Worm (Caenorhabditis elegans) whole organism, young adult: ENCODE data around the gene F52E10.4.

Experiments used
- B0019.2 ChIP-seq: fragments of 200-800 bp; sonication (Bioruptor generic); conservative IDR thresholded peaks from 2 replicates; pipeline ENCODE4 v1.3.6; 2022; ENCODE audit warnings: missing genetic modification reagents, missing genetic modification characterization, missing compliant biosample characterization
- B0035.1 ChIP-seq: sonication (generic microtip); optimal IDR thresholded peaks from 2 replicates; lab custom pipeline; 2016; ENCODE audit warnings: missing genetic modification characterization, mild to moderate bottlenecking, missing compliant biosample characterization, missing genotype, missing genetic modification reagents
- F22D6.2 ChIP-seq: sonication (generic microtip); optimal IDR thresholded peaks from 2 replicates; lab custom pipeline; 2016; ENCODE audit warnings: mild to moderate bottlenecking, missing genetic modification characterization, missing compliant biosample characterization
- F23B12.7 ChIP-seq: sonication (generic microtip); optimal IDR thresholded peaks from 2 replicates; lab custom pipeline; 2017; ENCODE audit warnings: missing genetic modification characterization, mild to moderate bottlenecking, missing compliant biosample characterization, antibody characterized with exemption, moderate library complexity; ENCODE audit not compliant: insufficient read depth
- F39B2.1 ChIP-seq: fragments of 200-800 bp; sonication (Bioruptor generic); IDR thresholded peaks from 2 replicates; pipeline ENCODE4 v1.3.6; 2022; ENCODE audit warnings: missing genetic modification reagents, missing genetic modification characterization, missing compliant biosample characterization
- F49E8.2 ChIP-seq: sonication (generic microtip); optimal IDR thresholded peaks from 3 replicates; lab custom pipeline; 2017; ENCODE audit warnings: missing genetic modification characterization, mild to moderate bottlenecking, missing compliant biosample characterization, antibody characterized with exemption, moderate library complexity; ENCODE audit not compliant: insufficient read depth
- F55B11.4 ChIP-seq: sonication (generic microtip); optimal IDR thresholded peaks from 2 replicates; lab custom pipeline; 2016; ENCODE audit warnings: missing compliant biosample characterization, missing genetic modification characterization, borderline replicate concordance; ENCODE audit not compliant: insufficient read depth
- F57A8.1 ChIP-seq: fragments of 200-800 bp; sonication (Bioruptor generic); optimal IDR thresholded peaks from 2 replicates; lab custom pipeline; 2018; ENCODE audit warnings: mild to moderate bottlenecking, missing genetic modification characterization, moderate library complexity, missing compliant biosample characterization
- F57C9.4 ChIP-seq: sonication (generic microtip); optimal IDR thresholded peaks from 2 replicates; lab custom pipeline; 2017; ENCODE audit warnings: mild to moderate bottlenecking, missing genetic modification characterization, missing compliant biosample characterization
- K11D2.4 ChIP-seq: fragments of 200-800 bp; sonication (Bioruptor generic); IDR thresholded peaks from 2 replicates; pipeline ENCODE4 v1.3.6; 2022; ENCODE audit warnings: missing genetic modification reagents, missing genetic modification characterization, missing compliant biosample characterization
- Y53F4B.3 ChIP-seq: fragments of 200-800 bp; sonication (Bioruptor generic); IDR thresholded peaks from 2 replicates; pipeline ENCODE4 v1.3.6; 2022; ENCODE audit warnings: missing genetic modification reagents, missing genetic modification characterization, missing compliant biosample characterization
- Y53G8AR.9 ChIP-seq: fragments of 200-800 bp; sonication (Bioruptor generic); conservative IDR thresholded peaks from 2 replicates; pipeline ENCODE4 v1.3.6; 2022; ENCODE audit warnings: missing genetic modification reagents, missing genetic modification characterization, missing compliant biosample characterization
- Y56A3A.18 ChIP-seq: fragments of 200-800 bp; sonication (Bioruptor generic); IDR thresholded peaks from 2 replicates; pipeline ENCODE4 v1.3.6; 2022; ENCODE audit warnings: missing genetic modification reagents, missing genetic modification characterization, missing compliant biosample characterization
- Y95B8A.8 ChIP-seq: fragments of 200-800 bp; sonication (Bioruptor generic); IDR thresholded peaks from 2 replicates; pipeline ENCODE4 v1.3.6; 2022; ENCODE audit warnings: missing genetic modification reagents, missing genetic modification characterization, missing compliant biosample characterization
- ZK185.1 ChIP-seq: sonication (generic microtip); optimal IDR thresholded peaks from 2 replicates; lab custom pipeline; 2016; ENCODE audit warnings: mild to moderate bottlenecking, missing genetic modification characterization, missing compliant biosample characterization; ENCODE audit not compliant: poor library complexity, severe bottlenecking
- aptf-3 ChIP-seq: fragments of 200-800 bp; sonication (Bioruptor generic); IDR thresholded peaks from 2 replicates; pipeline ENCODE4 v1.3.6; 2022; ENCODE audit warnings: missing genetic modification characterization, missing compliant biosample characterization
- athp-1 ChIP-seq: sonication (generic microtip); optimal IDR thresholded peaks from 2 replicates; lab custom pipeline; 2017; ENCODE audit warnings: mild to moderate bottlenecking, missing genetic modification characterization, missing compliant biosample characterization
- cebp-2 ChIP-seq: fragments of 200-800 bp; sonication (Bioruptor generic); IDR thresholded peaks from 2 replicates; pipeline ENCODE4 v1.3.6; 2022; ENCODE audit warnings: missing genetic modification characterization, missing compliant biosample characterization
- ceh-100 ChIP-seq: fragments of 200-800 bp; sonication (Bioruptor generic); IDR thresholded peaks from 2 replicates; pipeline ENCODE4 v1.3.6; 2022; ENCODE audit warnings: missing genetic modification reagents, missing genetic modification characterization, missing compliant biosample characterization
- ceh-27 ChIP-seq: fragments of 200-800 bp; sonication (Bioruptor generic); optimal IDR thresholded peaks from 2 replicates; lab custom pipeline; 2018; ENCODE audit warnings: mild to moderate bottlenecking, missing genetic modification characterization, moderate library complexity, missing compliant biosample characterization
- ceh-58 ChIP-seq: fragments of 200-800 bp; sonication (Bioruptor generic); IDR thresholded peaks from 2 replicates; pipeline ENCODE4 v1.3.6; 2022; ENCODE audit warnings: missing genetic modification characterization, missing compliant biosample characterization
- dox-1 ChIP-seq: fragments of 200-800 bp; sonication (Bioruptor generic); IDR thresholded peaks from 2 replicates; pipeline ENCODE4 v1.3.6; 2022; ENCODE audit warnings: missing genetic modification reagents, missing genetic modification characterization, missing compliant biosample characterization
- dpff-1 ChIP-seq: sonication (generic microtip); optimal IDR thresholded peaks from 2 replicates; lab custom pipeline; 2017; ENCODE audit warnings: mild to moderate bottlenecking, missing genetic modification characterization, missing compliant biosample characterization
- dpl-1 ChIP-seq: fragments of 150-350 bp; optimal IDR thresholded peaks from 2 replicates; lab custom pipeline; 2014; ENCODE audit warnings: missing biosample characterization, missing genetic modification reagents, missing genetic modification characterization
- efl-1 ChIP-seq: fragments of 150-350 bp; optimal IDR thresholded peaks from 2 replicates; lab custom pipeline; 2014; ENCODE audit warnings: missing biosample characterization, missing genetic modification reagents, missing genetic modification characterization
- egl-44 ChIP-seq: fragments of 200-800 bp; sonication (Bioruptor generic); IDR thresholded peaks from 2 replicates; pipeline ENCODE4 v1.3.6; 2022; ENCODE audit warnings: missing genetic modification reagents, missing genetic modification characterization, missing compliant biosample characterization
- hmg-1.2 ChIP-seq: fragments of 200-800 bp; sonication (Bioruptor generic); IDR thresholded peaks from 2 replicates; pipeline ENCODE4 v1.3.6; 2022; ENCODE audit warnings: missing genetic modification reagents, missing genetic modification characterization, missing compliant biosample characterization
- lin-40 ChIP-seq: sonication (generic microtip); optimal IDR thresholded peaks from 2 replicates; lab custom pipeline; 2016; ENCODE audit warnings: missing genetic modification characterization, mild to moderate bottlenecking, missing compliant biosample characterization, missing genotype, missing genetic modification reagents
- lsl-1 ChIP-seq: fragments of 200-800 bp; sonication (Bioruptor generic); optimal IDR thresholded peaks from 2 replicates; lab custom pipeline; 2018; ENCODE audit warnings: mild to moderate bottlenecking, missing genetic modification characterization, moderate library complexity, missing compliant biosample characterization
- lsy-27 ChIP-seq: sonication (generic microtip); optimal IDR thresholded peaks from 2 replicates; lab custom pipeline; 2017; ENCODE audit warnings: missing genetic modification characterization, mild to moderate bottlenecking, missing compliant biosample characterization, antibody characterized with exemption, missing genotype, borderline replicate concordance; ENCODE audit not compliant: insufficient read depth
- madf-6 ChIP-seq: fragments of 200-800 bp; sonication (Bioruptor generic); IDR thresholded peaks from 2 replicates; pipeline ENCODE4 v1.3.6; 2022; ENCODE audit warnings: missing genetic modification reagents, missing genetic modification characterization, missing compliant biosample characterization
- madf-8 ChIP-seq: fragments of 200-800 bp; sonication (Bioruptor generic); conservative IDR thresholded peaks from 2 replicates; pipeline ENCODE4 v1.3.6; 2022; ENCODE audit warnings: missing genetic modification reagents, missing genetic modification characterization, missing compliant biosample characterization
- mcd-1 ChIP-seq: fragments of 200-800 bp; sonication (Bioruptor generic); IDR thresholded peaks from 2 replicates; pipeline ENCODE4 v1.3.6; 2022; ENCODE audit warnings: missing genetic modification reagents, missing genetic modification characterization, missing compliant biosample characterization
- mes-4 ChIP-seq: sonication (generic microtip); optimal IDR thresholded peaks from 2 replicates; lab custom pipeline; 2016; ENCODE audit warnings: missing genotype, missing genetic modification characterization, missing compliant biosample characterization
- mxl-1 ChIP-seq: sonication (generic microtip); optimal IDR thresholded peaks from 2 replicates; lab custom pipeline; 2016; ENCODE audit warnings: missing genetic modification characterization, missing compliant biosample characterization
- nfyb-1 ChIP-seq: fragments of 200-800 bp; sonication (Bioruptor generic); IDR thresholded peaks from 2 replicates; pipeline ENCODE4 v1.3.6; 2022; ENCODE audit warnings: missing genetic modification reagents, missing genetic modification characterization, missing compliant biosample characterization
- nhr-120 ChIP-seq: fragments of 200-800 bp; sonication (Bioruptor generic); IDR thresholded peaks from 2 replicates; pipeline ENCODE4 v1.3.6; 2022; ENCODE audit warnings: missing genetic modification characterization, missing compliant biosample characterization
- nhr-80 ChIP-seq: sonication (generic microtip); optimal IDR thresholded peaks from 2 replicates; lab custom pipeline; 2016; ENCODE audit warnings: missing genetic modification characterization, missing compliant biosample characterization
- nhr-90 ChIP-seq: sonication (generic microtip); optimal IDR thresholded peaks from 2 replicates; lab custom pipeline; 2016; ENCODE audit warnings: missing genotype, mild to moderate bottlenecking, missing genetic modification characterization, missing compliant biosample characterization
- rcor-1 ChIP-seq: fragments of 200-800 bp; sonication (Bioruptor generic); IDR thresholded peaks from 2 replicates; pipeline ENCODE4 v1.3.6; 2022; ENCODE audit warnings: missing genetic modification reagents, missing genetic modification characterization, missing compliant biosample characterization
- rec-8 ChIP-seq, 2 experiments: sonication (generic microtip); optimal IDR thresholded peaks; 2 replicates each; lab custom pipeline; 2016; ENCODE audit warnings: mild to moderate bottlenecking in 2 of 2, missing genetic modification characterization in 2 of 2, missing genetic modification reagents in 2 of 2, missing genotype in 2 of 2, missing biosample characterization in 1 of 2, missing compliant biosample characterization in 1 of 2, moderate library complexity in 1 of 2
- repo-1 ChIP-seq: sonication (generic microtip); optimal IDR thresholded peaks from 2 replicates; lab custom pipeline; 2017; ENCODE audit warnings: mild to moderate bottlenecking, missing genetic modification characterization, missing compliant biosample characterization
- snpc-1.3 ChIP-seq: sonication (generic microtip); optimal IDR thresholded peaks from 2 replicates; lab custom pipeline; 2017; ENCODE audit warnings: missing genetic modification characterization, mild to moderate bottlenecking, missing compliant biosample characterization, antibody characterized with exemption, moderate library complexity, missing genotype, missing genetic modification reagents; ENCODE audit not compliant: insufficient read depth
- sptf-2 ChIP-seq: fragments of 200-800 bp; sonication (Bioruptor generic); optimal IDR thresholded peaks from 2 replicates; lab custom pipeline; 2018; ENCODE audit warnings: mild to moderate bottlenecking, missing genetic modification characterization, missing compliant biosample characterization
- tbp1 ChIP-seq: fragments of 200-800 bp; sonication (Bioruptor generic); optimal IDR thresholded peaks from 2 replicates; lab custom pipeline; 2018; ENCODE audit warnings: mild to moderate bottlenecking, missing genetic modification characterization, missing compliant biosample characterization
- zfh-2 ChIP-seq: fragments of 200-800 bp; sonication (Bioruptor generic); conservative IDR thresholded peaks from 2 replicates; pipeline ENCODE4 v1.3.6; 2022; ENCODE audit warnings: missing genetic modification reagents, missing genetic modification characterization, missing compliant biosample characterization
- ztf-22 ChIP-seq: fragments of 200-800 bp; sonication (Bioruptor generic); optimal IDR thresholded peaks from 2 replicates; lab custom pipeline; 2018; ENCODE audit warnings: mild to moderate bottlenecking, missing genetic modification characterization, moderate library complexity, missing compliant biosample characterization
- ztf-28 ChIP-seq: fragments of 200-800 bp; sonication (Bioruptor generic); IDR thresholded peaks from 2 replicates; pipeline ENCODE4 v1.3.6; 2022; ENCODE audit warnings: missing genetic modification reagents, missing genetic modification characterization, missing compliant biosample characterization

The F52E10.4 gene

DNA sequence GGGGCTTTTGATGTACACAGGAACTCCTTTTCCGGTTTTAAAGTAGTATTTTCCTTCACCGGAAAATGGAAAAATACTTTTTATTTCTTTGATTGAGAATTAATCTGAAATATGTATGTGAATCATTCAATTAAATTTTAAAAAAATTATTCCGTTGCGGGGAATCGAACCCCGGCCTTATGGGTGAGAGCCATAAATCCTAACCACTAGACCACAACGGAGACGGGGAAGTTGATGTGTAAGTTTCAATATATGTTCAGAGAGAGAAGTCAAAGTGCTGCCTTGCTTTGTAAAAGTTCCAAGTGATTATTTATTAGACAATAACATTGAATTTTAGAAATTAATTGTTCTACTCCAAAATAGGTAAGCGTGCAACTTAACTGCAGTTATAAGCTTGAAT, 21.7 kb downstream of the F52E10.4 start (continued):
- no peak for TF ChIP-seq dpff-1
- TF ChIP-seq F57C9.4 (tag; lab: Kevin White, UChicago), result no peak
- peak; percentile 44; the same call in 1 of the 2 replicates for TF ChIP-seq Y56A3A.18 (GFP tag; lab: Robert Waterston, UW)
- peak; percentile 13 for TF ChIP-seq nhr-80 (tag; lab: Kevin White, UChicago)
- no peak for TF ChIP-seq B0035.1 (tag; lab: Kevin White, UChicago)
- TF ChIP-seq hmg-1.2 (GFP tag; lab: Robert Waterston, UW), result peak; percentile 74
- peak; percentile 44 for TF ChIP-seq rcor-1 (GFP tag; lab: Robert Waterston, UW)
- TF ChIP-seq dpl-1 (GFP tag; lab: Kevin White, UChicago), result no peak
- no peak for TF ChIP-seq madf-8
- peak; percentile 34 for TF ChIP-seq mxl-1
- peak; percentile 28 for TF ChIP-seq lin-40 (tag; lab: Kevin White, UChicago)
- TF ChIP-seq Y95B8A.8 (GFP tag; lab: Robert Waterston, UW), result no peak
- TF ChIP-seq F39B2.1, result no peak
- TF ChIP-seq snpc-1.3 (tag; lab: Kevin White, UChicago), result peak; percentile 86
- TF ChIP-seq lsy-27 (tag; lab: Kevin White, UChicago), result no peak
- no peak for TF ChIP-seq nhr-120
- peak; percentile 96 for TF ChIP-seq tbp1 (GFP tag; lab: Kevin White, UChicago)
- no peak for TF ChIP-seq K11D2.4 (GFP tag; lab: Robert Waterston, UW)
- TF ChIP-seq ztf-28, result no peak
- TF ChIP-seq cebp-2 (GFP tag; lab: Robert Waterston, UW), result peak; percentile 79; the same call in 1 of the 2 replicates
- peak; percentile 43; the same call in 1 of the 2 replicates for TF ChIP-seq nfyb-1 (GFP tag; lab: Robert Waterston, UW)
- TF ChIP-seq F23B12.7, result peak; percentile 60
- no peak for TF ChIP-seq F57A8.1 (GFP tag; lab: Kevin White, UChicago)
- TF ChIP-seq ztf-22 (GFP tag; lab: Kevin White, UChicago), result no peak
- peak; percentile 70 for TF ChIP-seq nhr-90 (tag; lab: Kevin White, UChicago)
- no peak for TF ChIP-seq athp-1 (tag; lab: Kevin White, UChicago)
- no peak for TF ChIP-seq F55B11.4
- no peak for TF ChIP-seq ceh-27 (GFP tag; lab: Kevin White, UChicago)
- TF ChIP-seq repo-1 (tag; lab: Kevin White, UChicago), result no peak
- TF ChIP-seq ZK185.1, result peak; percentile 93
- no peak for TF ChIP-seq F49E8.2 (tag; lab: Kevin White, UChicago)
- no peak; the same call in 1 of the 2 replicates for TF ChIP-seq madf-6 (GFP tag; lab: Robert Waterston, UW)
- no peak for TF ChIP-seq egl-44 (GFP tag; lab: Robert Waterston, UW)
- no peak for TF ChIP-seq aptf-3 (GFP tag; lab: Robert Waterston, UW)
- TF ChIP-seq Y53G8AR.9 (GFP tag; lab: Robert Waterston, UW), result no peak
- TF ChIP-seq efl-1 (GFP tag; lab: Kevin White, UChicago), result no peak
- TF ChIP-seq lsl-1 (GFP tag; lab: Kevin White, UChicago), result no peak
- TF ChIP-seq sptf-2, result no peak
- TF ChIP-seq Y53F4B.3 (GFP tag; lab: Robert Waterston, UW), result peak; percentile 70
- TF ChIP-seq mcd-1, result peak; percentile 12; the same call in 1 of the 2 replicates
- no peak for TF ChIP-seq ceh-58 (GFP tag; lab: Robert Waterston, UW)
- peak; percentile 24; the same call in 1 of the 2 replicates for TF ChIP-seq ceh-100 (GFP tag; lab: Robert Waterston, UW)
- no peak for TF ChIP-seq B0019.2 (GFP tag; lab: Robert Waterston, UW)
- peak; percentile 61 for TF ChIP-seq dox-1 (GFP tag; lab: Robert Waterston, UW)
- TF ChIP-seq zfh-2, result no peak
- peak; percentile 64 for TF ChIP-seq mes-4 (tag; lab: Kevin White, UChicago)
- no peak for TF ChIP-seq F22D6.2
- TF ChIP-seq rec-8 (tag; optimal IDR thresholded peaks at IDR 0.05; lab: Kevin White, UChicago), result peak; percentile 54 to 80
